Fruit fly (Drosophila melanogaster) whole organism, embryonic: Measurements from ENCODE around the gene CG33269.

Source experiments
- Atf6 ChIP-seq: fragments of 200-800 bp; sonication (Bioruptor generic); IDR thresholded peaks from 2 replicates; pipeline ENCODE4 v1.3.6; 2022; ENCODE audit warnings: missing biosample characterization, missing genetic modification characterization
- Blimp-1 ChIP-seq: fragments of 200-800 bp; sonication (Bioruptor generic); optimal IDR thresholded peaks from 3 replicates; lab custom pipeline; 2018; ENCODE audit warnings: missing biosample characterization, missing genetic modification characterization, mild to moderate bottlenecking, moderate library complexity, missing genetic modification reagents
- CG10565 ChIP-seq: fragments of 200-800 bp; sonication (Bioruptor generic); optimal IDR thresholded peaks from 3 replicates; lab custom pipeline; 2016; ENCODE audit warnings: missing biosample characterization, mild to moderate bottlenecking, missing genetic modification characterization
- CG11695 ChIP-seq: fragments of 200-800 bp; sonication (Bioruptor generic); IDR thresholded peaks from 3 replicates; pipeline ENCODE4 v1.3.6; 2022; ENCODE audit warnings: missing biosample characterization, missing genetic modification characterization
- CG12219 ChIP-seq: fragments of 200-800 bp; sonication (Bioruptor generic); optimal IDR thresholded peaks from 3 replicates; lab custom pipeline; 2018; ENCODE audit warnings: missing biosample characterization, mild to moderate bottlenecking, missing genetic modification characterization
- CG12744 ChIP-seq: fragments of 200-800 bp; sonication (Bioruptor generic); optimal IDR thresholded peaks from 2 replicates; lab custom pipeline; 2016; ENCODE audit warnings: missing biosample characterization, missing genetic modification characterization
- CG12769 ChIP-seq: fragments of 200-800 bp; sonication (Bioruptor generic); optimal IDR thresholded peaks from 2 replicates; lab custom pipeline; 2019; ENCODE audit warnings: missing biosample characterization, mild to moderate bottlenecking, missing genetic modification characterization, moderate library complexity
- CG13894 ChIP-seq: fragments of 200-800 bp; sonication (Bioruptor generic); optimal IDR thresholded peaks from 3 replicates; lab custom pipeline; 2018; ENCODE audit warnings: missing biosample characterization, mild to moderate bottlenecking, missing genetic modification characterization, moderate library complexity
- CG14014 ChIP-seq: fragments of 200-800 bp; sonication (Bioruptor generic); IDR thresholded peaks from 2 replicates; pipeline ENCODE4 v1.3.6; 2022; ENCODE audit warnings: missing biosample characterization, missing genetic modification characterization
- CG15073 ChIP-seq: fragments of 200-800 bp; sonication (Bioruptor generic); optimal IDR thresholded peaks from 2 replicates; lab custom pipeline; 2016; ENCODE audit warnings: missing biosample characterization, missing genetic modification characterization
- CG17568 ChIP-seq: fragments of 200-800 bp; sonication (Bioruptor generic); optimal IDR thresholded peaks from 2 replicates; lab custom pipeline; 2018; ENCODE audit warnings: missing biosample characterization, mild to moderate bottlenecking, missing genetic modification characterization, moderate library complexity
- CG2202 ChIP-seq: fragments of 200-800 bp; sonication (Bioruptor generic); optimal IDR thresholded peaks from 2 replicates; lab custom pipeline; 2018; ENCODE audit warnings: missing biosample characterization, mild to moderate bottlenecking, missing genetic modification characterization
- CG30403 ChIP-seq: fragments of 200-800 bp; sonication (Bioruptor generic); optimal IDR thresholded peaks from 3 replicates; lab custom pipeline; 2016; ENCODE audit warnings: missing biosample characterization, missing genetic modification characterization
- CG32532 ChIP-seq: fragments of 200-800 bp; sonication (Bioruptor generic); IDR thresholded peaks from 2 replicates; pipeline ENCODE4 v1.3.6; 2022; ENCODE audit warnings: missing biosample characterization, missing genetic modification characterization
- CG32772 ChIP-seq: fragments of 200-800 bp; sonication (Bioruptor generic); IDR thresholded peaks from 2 replicates; pipeline ENCODE4 v1.3.6; 2022; ENCODE audit warnings: missing biosample characterization, missing genetic modification characterization
- CG4707 ChIP-seq: fragments of 200-800 bp; sonication (Bioruptor generic); optimal IDR thresholded peaks from 2 replicates; lab custom pipeline; 2018; ENCODE audit warnings: missing biosample characterization, mild to moderate bottlenecking, missing genetic modification characterization, moderate library complexity
- CG4730 ChIP-seq: fragments of 200-800 bp; sonication (Bioruptor generic); IDR thresholded peaks from 2 replicates; pipeline ENCODE4 v1.3.6; 2022; ENCODE audit warnings: missing biosample characterization, missing genetic modification characterization
- CG6654 ChIP-seq: fragments of 200-800 bp; sonication (Bioruptor generic); optimal IDR thresholded peaks from 2 replicates; lab custom pipeline; 2017; ENCODE audit warnings: missing biosample characterization, mild to moderate bottlenecking, missing genetic modification characterization
- CG9609 ChIP-seq: fragments of 200-800 bp; sonication (Bioruptor generic); optimal IDR thresholded peaks from 3 replicates; lab custom pipeline; 2016; ENCODE audit warnings: missing biosample characterization, missing genetic modification characterization
- Drgx ChIP-seq: fragments of 200-800 bp; sonication (Bioruptor generic); IDR thresholded peaks from 2 replicates; pipeline ENCODE4 v1.3.6; 2022; ENCODE audit warnings: missing biosample characterization, missing genetic modification characterization
- Gug ChIP-seq: fragments of 200-800 bp; sonication (Bioruptor generic); IDR thresholded peaks from 4 replicates; pipeline ENCODE4 v1.3.6; 2022; ENCODE audit warnings: missing biosample characterization, missing genetic modification characterization
- H2.0 ChIP-seq: fragments of 200-800 bp; sonication (Bioruptor generic); IDR thresholded peaks from 2 replicates; pipeline ENCODE4 v1.3.6; 2022; ENCODE audit warnings: missing biosample characterization, missing genetic modification characterization
- HLH4C ChIP-seq: fragments of 200-800 bp; sonication (Bioruptor generic); IDR thresholded peaks from 3 replicates; pipeline ENCODE4 v1.3.6; 2022; ENCODE audit warnings: missing biosample characterization, missing genetic modification characterization; ENCODE audit not compliant: partially characterized antibody
- HmgD ChIP-seq: fragments of 200-800 bp; sonication (Bioruptor generic); optimal IDR thresholded peaks from 3 replicates; lab custom pipeline; 2016; ENCODE audit warnings: missing biosample characterization, missing genetic modification characterization
- HmgZ ChIP-seq: fragments of 200-800 bp; sonication (Bioruptor generic); optimal IDR thresholded peaks from 2 replicates; lab custom pipeline; 2018; ENCODE audit warnings: missing biosample characterization, mild to moderate bottlenecking, missing genetic modification characterization
- Hmr ChIP-seq: fragments of 200-800 bp; sonication (Bioruptor generic); optimal IDR thresholded peaks from 3 replicates; lab custom pipeline; 2017; ENCODE audit warnings: mild to moderate bottlenecking, missing biosample characterization, missing genetic modification reagents, missing genetic modification characterization
- Jarid2 ChIP-seq: fragments of 200-800 bp; sonication (Bioruptor generic); optimal IDR thresholded peaks from 3 replicates; lab custom pipeline; 2017; ENCODE audit warnings: mild to moderate bottlenecking, missing biosample characterization, missing genetic modification reagents, missing genetic modification characterization
- Lim3 ChIP-seq: fragments of 200-800 bp; sonication (Bioruptor generic); IDR thresholded peaks from 2 replicates; pipeline ENCODE4 v1.3.6; 2022; ENCODE audit warnings: missing biosample characterization, missing genetic modification characterization
- Mad ChIP-seq: fragments of 200-800 bp; sonication (Bioruptor generic); optimal IDR thresholded peaks from 2 replicates; lab custom pipeline; 2016; ENCODE audit warnings: missing biosample characterization, missing genetic modification characterization
- Mes4 ChIP-seq: fragments of 200-800 bp; sonication (Bioruptor generic); optimal IDR thresholded peaks from 2 replicates; lab custom pipeline; 2016; ENCODE audit warnings: missing biosample characterization, missing genetic modification characterization
- NFAT ChIP-seq: fragments of 200-800 bp; sonication (Bioruptor generic); IDR thresholded peaks from 2 replicates; pipeline ENCODE4 v1.3.6; 2022; ENCODE audit warnings: missing biosample characterization, missing genetic modification characterization
- Vsx1 ChIP-seq: fragments of 200-800 bp; sonication (Bioruptor generic); optimal IDR thresholded peaks from 2 replicates; lab custom pipeline; 2017; ENCODE audit warnings: missing biosample characterization, mild to moderate bottlenecking, missing genetic modification characterization, missing genetic modification reagents
- al ChIP-seq: fragments of 200-800 bp; sonication (Bioruptor generic); IDR thresholded peaks from 2 replicates; pipeline ENCODE4 v1.3.6; 2022; ENCODE audit warnings: missing biosample characterization, missing genetic modification characterization
- bcd ChIP-seq: fragments of 200-800 bp; sonication (Bioruptor generic); optimal IDR thresholded peaks from 2 replicates; lab custom pipeline; 2017; ENCODE audit warnings: missing biosample characterization, mild to moderate bottlenecking, missing genetic modification characterization
- bsh ChIP-seq, 2 experiments: fragments of 200-800 bp; sonication (Bioruptor generic); optimal IDR thresholded peaks; 2 replicates each; lab custom pipeline; 2017 to 2018; ENCODE audit warnings: mild to moderate bottlenecking in 2 of 2, missing biosample characterization in 2 of 2, missing genetic modification characterization in 2 of 2, moderate library complexity in 1 of 2
- btn ChIP-seq: fragments of 200-800 bp; sonication (Bioruptor generic); optimal IDR thresholded peaks from 2 replicates; lab custom pipeline; 2016; ENCODE audit warnings: missing biosample characterization, missing genetic modification characterization
- cg ChIP-seq: fragments of 200-800 bp; sonication (Bioruptor generic); optimal IDR thresholded peaks from 3 replicates; lab custom pipeline; 2019; ENCODE audit warnings: missing biosample characterization, mild to moderate bottlenecking, missing genetic modification characterization, moderate library complexity
- chinmo ChIP-seq: fragments of 200-800 bp; sonication (Bioruptor generic); IDR thresholded peaks from 4 replicates; pipeline ENCODE4 v1.3.6; 2022; ENCODE audit warnings: missing biosample characterization, missing genetic modification characterization; ENCODE audit not compliant: partially characterized antibody
- ci ChIP-seq: fragments of 200-800 bp; sonication (Bioruptor generic); IDR thresholded peaks from 3 replicates; pipeline ENCODE4 v1.3.6; 2022; ENCODE audit warnings: missing biosample characterization, missing genetic modification characterization
- crp ChIP-seq, 2 experiments: fragments of 200-800 bp; sonication (Bioruptor generic); optimal IDR thresholded peaks; 2 replicates in 1 of 2; 3 replicates in 1 of 2; lab custom pipeline; 2017; ENCODE audit warnings: missing biosample characterization in 2 of 2, missing genetic modification characterization in 2 of 2, mild to moderate bottlenecking in 1 of 2, moderate library complexity in 1 of 2
- dan ChIP-seq: fragments of 200-800 bp; sonication (Bioruptor generic); IDR thresholded peaks from 2 replicates; pipeline ENCODE4 v1.3.6; 2022; ENCODE audit warnings: missing biosample characterization, missing genetic modification characterization
- dm ChIP-seq: fragments of 200-800 bp; sonication (Bioruptor generic); optimal IDR thresholded peaks from 3 replicates; lab custom pipeline; 2016; ENCODE audit warnings: missing biosample characterization, missing genetic modification characterization
- fd102C ChIP-seq: fragments of 200-800 bp; sonication (Bioruptor generic); optimal IDR thresholded peaks from 2 replicates; lab custom pipeline; 2018; ENCODE audit warnings: missing biosample characterization, mild to moderate bottlenecking, missing genetic modification characterization, moderate library complexity
- fu2 ChIP-seq: fragments of 200-800 bp; sonication (Bioruptor generic); optimal IDR thresholded peaks from 2 replicates; lab custom pipeline; 2016; ENCODE audit warnings: missing biosample characterization, missing genetic modification characterization
- kah ChIP-seq: fragments of 200-800 bp; sonication (Bioruptor generic); optimal IDR thresholded peaks from 2 replicates; lab custom pipeline; 2018; ENCODE audit warnings: missing biosample characterization, mild to moderate bottlenecking, missing genetic modification characterization
- kay ChIP-seq: fragments of 200-800 bp; sonication (Bioruptor generic); optimal IDR thresholded peaks from 2 replicates; lab custom pipeline; 2016; ENCODE audit warnings: missing biosample characterization, missing genetic modification characterization
- kni ChIP-seq: fragments of 200-800 bp; sonication (Bioruptor generic); optimal IDR thresholded peaks from 3 replicates; lab custom pipeline; 2017; ENCODE audit warnings: mild to moderate bottlenecking, missing biosample characterization, missing genetic modification reagents, missing genetic modification characterization
- pum ChIP-seq: fragments of 200-800 bp; sonication (Bioruptor generic); optimal IDR thresholded peaks from 2 replicates; lab custom pipeline; 2016; ENCODE audit warnings: missing biosample characterization, missing genetic modification characterization
- sens ChIP-seq: fragments of 200-800 bp; sonication (Bioruptor generic); peaks from one replicate; lab custom pipeline; 2016; ENCODE audit warnings: missing biosample characterization, missing genetic modification characterization
- sim ChIP-seq: fragments of 200-800 bp; sonication (Bioruptor generic); IDR thresholded peaks from 2 replicates; pipeline ENCODE4 v1.3.6; 2022; ENCODE audit warnings: missing biosample characterization, missing genetic modification characterization

CG33269 gene

dm6 chr3L:11536767-11537419 lies 45.1 kb downstream of the CG33269 start (continued):
- TF ChIP-seq dm (GFP tag; lab: Kevin White, UChicago) (no peak), CG2202 (tag; lab: Kevin White, UChicago) (no peak), cg (peak; percentile 65), Drgx (GFP tag; lab: Robert Waterston, UW) (0 out of 2 replicates have a peak, but pooled peaks have one; percentile 23), CG17568 (no peak), HLH4C (GFP tag; lab: Robert Waterston, UW) (no peak), al (GFP tag; lab: Robert Waterston, UW) (no peak), CG10565 (no peak), CG13894 (tag; lab: Kevin White, UChicago) (peak; percentile 36), kay (GFP tag; lab: Kevin White, UChicago) (peak; percentile 79), kah (GFP tag; lab: Kevin White, UChicago) (no peak), NFAT (peak; percentile 47), Hmr (GFP tag; lab: Kevin White, UChicago) (no peak), Gug (GFP tag; lab: Robert Waterston, UW) (no peak), CG12219 (GFP tag; lab: Kevin White, UChicago) (no peak), sens (peak; percentile 3), H2.0 (GFP tag; lab: Robert Waterston, UW) (no peak), CG4730 (GFP tag; lab: Robert Waterston, UW) (no peak), Vsx1 (GFP tag; lab: Kevin White, UChicago) (peak; percentile 14), kni (GFP tag; lab: Kevin White, UChicago) (peak; percentile 52), chinmo (GFP tag; lab: Robert Waterston, UW) (0 out of 4 replicates have a peak, but pooled peaks have one; percentile 75), fu2 (GFP tag; lab: Kevin White, UChicago) (no peak), btn (GFP tag; lab: Kevin White, UChicago) (no peak), ci (GFP tag; lab: Robert Waterston, UW) (peak; percentile 55; the same call in 2 of the 3 replicates), CG14014 (peak; percentile 25; the same call in 1 of the 2 replicates), HmgD (no peak), Mad (GFP tag; lab: Kevin White, UChicago) (no peak), bcd (GFP tag; lab: Kevin White, UChicago) (peak; percentile 2), CG32532 (0 out of 2 replicates have a peak, but pooled peaks have one; percentile 9), CG6654 (GFP tag; lab: Kevin White, UChicago) (no peak), CG30403 (GFP tag; lab: Kevin White, UChicago) (no peak), Jarid2 (GFP tag; lab: Kevin White, UChicago) (no peak), CG4707 (GFP tag; lab: Kevin White, UChicago) (no peak), HmgZ (no peak), CG15073 (GFP tag; lab: Kevin White, UChicago) (no peak), CG32772 (GFP tag; lab: Robert Waterston, UW) (no peak), Mes4 (GFP tag; lab: Kevin White, UChicago) (no peak), bsh (GFP tag; optimal IDR thresholded peaks at IDR 0.05; lab: Kevin White, UChicago) (no peak), crp (GFP tag; optimal IDR thresholded peaks at IDR 0.05; lab: Kevin White, UChicago) (peak in 1 of 2 experiments; percentile 17), CG11695 (GFP tag; lab: Robert Waterston, UW) (0 out of 3 replicates have a peak, but pooled peaks have one; percentile 22), sim (no peak), fd102C (GFP tag; lab: Kevin White, UChicago) (no peak), CG12744 (GFP tag; lab: Kevin White, UChicago) (no peak), dan (GFP tag; lab: Robert Waterston, UW) (no peak), CG12769 (tag; lab: Kevin White, UChicago) (peak; percentile 38), Blimp-1 (GFP tag; lab: Kevin White, UChicago) (peak; percentile 0), Atf6 (GFP tag; lab: Robert Waterston, UW) (no peak), pum (GFP tag; lab: Kevin White, UChicago) (no peak), CG9609 (GFP tag; lab: Kevin White, UChicago) (no peak), Lim3 (GFP tag; lab: Robert Waterston, UW) (no peak)
